Fruit fly (Drosophila melanogaster): Measurements from ENCODE around the gene Acsx2.

Acsx2 gene

DNA sequence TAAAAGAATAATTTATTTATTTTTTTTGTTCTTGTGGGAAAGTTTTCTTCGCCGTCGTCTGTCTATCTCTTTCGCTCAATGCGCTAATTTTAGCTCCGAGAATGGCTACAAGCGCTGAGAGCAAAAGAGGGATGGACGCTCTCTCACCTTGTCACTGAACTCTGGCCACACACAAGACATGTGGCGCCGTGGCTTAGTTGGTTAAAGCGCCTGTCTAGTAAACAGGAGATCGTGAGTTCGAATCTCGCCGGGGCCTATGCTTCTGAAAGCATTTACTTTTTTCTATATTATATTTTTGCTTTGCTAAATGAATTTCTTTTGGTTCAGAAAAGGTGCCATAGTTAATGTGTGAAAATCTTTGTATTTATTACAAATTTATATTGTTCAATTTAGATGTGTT is 24.0 kb downstream of the Acsx2 start (continued):
- TF ChIP-seq zfh1 (GFP tag; IDR thresholded peaks at IDR 0.05) (no peak), CG13123 (GFP tag; optimal IDR thresholded peaks at IDR 0.05) (no peak), CG2199 (GFP tag; IDR thresholded peaks at IDR 0.05) (no peak), CG10654 (GFP tag; optimal IDR thresholded peaks at IDR 0.05) (no peak), zen2 (GFP tag; IDR thresholded peaks at IDR 0.05; ENCODE audit: partially characterized antibody) (peak; percentile 76), Rx (GFP tag; IDR thresholded peaks at IDR 0.05) (no peak), Sox100B (GFP tag; optimal IDR thresholded peaks at IDR 0.05) (no peak), GATAe (GFP tag; conservative IDR thresholded peaks at IDR 0.05) (no peak), Hr51 (GFP tag; optimal IDR thresholded peaks at IDR 0.05) (no peak), Bgb (GFP tag; IDR thresholded peaks at IDR 0.05; ENCODE audit: partially characterized antibody) (peak; percentile 84), D (optimal IDR thresholded peaks at IDR 0.05) (no peak), D (GFP tag; optimal IDR thresholded peaks at IDR 0.05) (no peak), CkIIα-i1 (GFP tag; IDR thresholded peaks at IDR 0.05) (no peak), nau (GFP tag; optimal IDR thresholded peaks at IDR 0.05) (no peak), chinmo (GFP tag; IDR thresholded peaks at IDR 0.05; ENCODE audit: partially characterized antibody) (peak; percentile 68; the same call in 1 of the 4 replicates), CG17328 (GFP tag; IDR thresholded peaks at IDR 0.05) (peak; percentile 44; the same call in 1 of the 2 replicates), danr (GFP tag; IDR thresholded peaks at IDR 0.05) (no peak), CG8924 (tag; optimal IDR thresholded peaks at IDR 0.05) (no peak), Dip2 (GFP tag; IDR thresholded peaks at IDR 0.05) (no peak), fd96Cb (tag; optimal IDR thresholded peaks at IDR 0.05) (no peak), CG2875 (GFP tag; optimal IDR thresholded peaks at IDR 0.05) (no peak), CG42726 (GFP tag; IDR thresholded peaks at IDR 0.05; ENCODE audit: partially characterized antibody) (peak; percentile 86; the same call in 1 of the 2 replicates), CHES-1-like (GFP tag; optimal IDR thresholded peaks at IDR 0.05) (no peak), wdn (GFP tag; IDR thresholded peaks at IDR 0.05) (no peak), slbo (GFP tag; IDR thresholded peaks at IDR 0.05) (no peak), HLHmδ (GFP tag; optimal IDR thresholded peaks at IDR 0.05) (no peak), inv (GFP tag; IDR thresholded peaks at IDR 0.05; ENCODE audit: partially characterized antibody) (peak; percentile 34; the same call in 1 of the 2 replicates), Hmx (GFP tag; optimal IDR thresholded peaks at IDR 0.05) (no peak), CG10543 (GFP tag; optimal IDR thresholded peaks at IDR 0.05) (no peak), CG9876 (GFP tag; optimal IDR thresholded peaks at IDR 0.05) (no peak), CG18764 (GFP tag; optimal IDR thresholded peaks at IDR 0.05) (no peak), CG10366 (GFP tag; IDR thresholded peaks at IDR 0.05) (no peak), ATbp (GFP tag; optimal IDR thresholded peaks at IDR 0.05) (no peak), jing (GFP tag; optimal IDR thresholded peaks at IDR 0.05) (no peak), CG13424 (tag; optimal IDR thresholded peaks at IDR 0.05) (no peak), Aef1 (GFP tag; IDR thresholded peaks at IDR 0.05) (no peak), yki (optimal IDR thresholded peaks at IDR 0.05) (no peak), oc (tag; optimal IDR thresholded peaks at IDR 0.05) (no peak), Hr39 (optimal IDR thresholded peaks at IDR 0.05) (no peak), Fer2 (tag; optimal IDR thresholded peaks at IDR 0.05) (no peak), hth (optimal IDR thresholded peaks at IDR 0.05) (no peak), HLH54F (GFP tag; optimal IDR thresholded peaks at IDR 0.05) (no peak), Ptx1 (GFP tag; IDR thresholded peaks at IDR 0.05) (no peak), rib (GFP tag; IDR thresholded peaks at IDR 0.05) (no peak), CG17385 (GFP tag; optimal IDR thresholded peaks at IDR 0.05) (no peak), kay (GFP tag; optimal IDR thresholded peaks at IDR 0.05) (no peak), Dad (GFP tag; optimal IDR thresholded peaks at IDR 0.05) (no peak), org-1 (GFP tag; optimal IDR thresholded peaks at IDR 0.05) (no peak), mam (GFP tag; optimal IDR thresholded peaks at IDR 0.05) (no peak), CG10147 (GFP tag; optimal IDR thresholded peaks at IDR 0.05) (no peak), sna (GFP tag; IDR thresholded peaks at IDR 0.05; ENCODE audit: partially characterized antibody) (peak; percentile 40; the same call in 1 of the 2 replicates), TFAM (GFP tag; optimal IDR thresholded peaks at IDR 0.05) (no peak), br (optimal IDR thresholded peaks at IDR 0.05) (no peak)
